Worm (Caenorhabditis elegans) whole organism, dauer: Measurements from ENCODE around the gene lelo-1.

ENCODE experiments used
- unc-62 ChIP-seq: sonication (generic microtip); optimal IDR thresholded peaks from 2 replicates; lab custom pipeline; 2017; ENCODE audit warnings: missing biosample characterization, missing genetic modification reagents, missing genetic modification characterization

The lelo-1 gene

ce11 chrII:6281002-6281401 lies 34.8 kb downstream of the lelo-1 start, which contains the start of gene scly-1:
TSS of gene scly-1 (minus strand) at chrII:6281102.
- no peak for TF ChIP-seq unc-62

- no peak for TF ChIP-seq unc-62
Observed at ce11 chrII:6281903-6282302, 35.7 kb downstream of the lelo-1 start.

ce11 chrII:6283074-6283473 lies 36.9 kb downstream of the lelo-1 start, which contains the start of gene F13H8.1:
TSS of gene F13H8.1 (plus strand) at chrII:6283384.
- no peak for TF ChIP-seq unc-62

- TF ChIP-seq unc-62, result no peak
Observed at ce11 chrII:6286865-6287264, 40.7 kb downstream of the lelo-1 start, which contains the start of gene F13H8.6. TSS of gene F13H8.6 (minus strand) at chrII:6286965.

ce11 chrII:6288104-6288503 lies 42.0 kb downstream of the lelo-1 start:
- no peak for TF ChIP-seq unc-62

- no peak for TF ChIP-seq unc-62
Observed at ce11 chrII:6290047-6290582, 44.0 kb downstream of the lelo-1 start, which contains the start of gene upb-1. TSS of gene upb-1 (minus strand) at chrII:6290097.

ce11 chrII:6292527-6292926 lies 46.4 kb downstream of the lelo-1 start, which contains the start of gene nyn-3:
TSS of gene nyn-3 (minus strand) at chrII:6292627.
- TF ChIP-seq unc-62, result no peak

ce11 chrII:6294261-6294660 lies 48.1 kb downstream of the lelo-1 start, which contains the start of gene mps-1:
TSS of gene mps-1 (minus strand) at chrII:6294361.
- no peak for TF ChIP-seq unc-62
